5 worm cellular contexts compared by ENCODE assay signal in genomic region chrIII:4587177-4587576, ce11.
TF ChIP-seq lines count a peak whose summit lies in the region.

Gene F35G12.7 (minus strand): TSS chrIII:4587330.
Gene smc-4 (plus strand): TSS chrIII:4587501.

TF ChIP-seq in whole organism, L1 larva, 84 proteins besides CTCF, POLR2A, EP300 and RAD21 (continues in another document):
- TF ChIP-seq ceh-63 (GFP tag; optimal IDR thresholded peaks at IDR 0.05; lab: Kevin White, UChicago) (no peak), F16B12.6 (tag; optimal IDR thresholded peaks at IDR 0.05; lab: Kevin White, UChicago) (peak; percentile 95), mep-1 (tag; optimal IDR thresholded peaks at IDR 0.05; lab: Kevin White, UChicago) (peak; percentile 79), ceh-82 (tag; optimal IDR thresholded peaks at IDR 0.05; lab: Kevin White, UChicago) (peak in 2 of 3 experiments; percentile 35 to 47), hlh-4 (tag; optimal IDR thresholded peaks at IDR 0.05; lab: Kevin White, UChicago) (no peak), unc-130 (tag; optimal IDR thresholded peaks at IDR 0.05; lab: Kevin White, UChicago) (peak; percentile 71), C04F5.9 (tag; optimal IDR thresholded peaks at IDR 0.05; lab: Kevin White, UChicago) (peak; percentile 48), lsy-2 (tag; optimal IDR thresholded peaks at IDR 0.05; lab: Kevin White, UChicago) (peak; percentile 91 to 96), sox-4 (tag; optimal IDR thresholded peaks at IDR 0.05; lab: Kevin White, UChicago) (no peak), hlh-17 (GFP tag; optimal IDR thresholded peaks at IDR 0.05; lab: Kevin White, UChicago; ENCODE audit: borderline replicate concordance) (no peak), hpl-2 (GFP tag; optimal IDR thresholded peaks at IDR 0.05; lab: Kevin White, UChicago) (no peak), irx-1 (tag; optimal IDR thresholded peaks at IDR 0.05; lab: Kevin White, UChicago) (peak; percentile 46), nhr-28 (tag; optimal IDR thresholded peaks at IDR 0.05; lab: Kevin White, UChicago) (no peak), snpc-4 (tag; optimal IDR thresholded peaks at IDR 0.05; lab: Kevin White, UChicago) (peak; percentile 9), nhr-47 (tag; optimal IDR thresholded peaks at IDR 0.05; lab: Kevin White, UChicago) (peak; percentile 72), nhr-85 (tag; lab: Kevin White, UChicago) (peak; percentile 58), unc-30 (tag; optimal IDR thresholded peaks at IDR 0.05; lab: Kevin White, UChicago) (no peak), nhr-77 (tag; optimal IDR thresholded peaks at IDR 0.05; lab: Kevin White, UChicago) (no peak), skn-1 (tag; optimal IDR thresholded peaks at IDR 0.05; lab: Kevin White, UChicago) (no peak)

TF ChIP-seq in whole organism, L3 larva, 47 proteins besides CTCF, POLR2A, EP300 and RAD21:
- peak; percentile 73 for TF ChIP-seq pha-4 (tag; optimal IDR thresholded peaks at IDR 0.05; lab: Kevin White, UChicago)
- TF ChIP-seq lin-15B (tag; optimal IDR thresholded peaks at IDR 0.05; lab: Kevin White, UChicago), result peak; percentile 26
- TF ChIP-seq nhr-23 (tag; optimal IDR thresholded peaks at IDR 0.05; lab: Kevin White, UChicago), result peak; percentile 73
- no peak for TF ChIP-seq ceh-82 (tag; optimal IDR thresholded peaks at IDR 0.05; lab: Kevin White, UChicago)
- no peak for TF ChIP-seq ZK546.5 (tag; optimal IDR thresholded peaks at IDR 0.05; lab: Kevin White, UChicago)
- peak; percentile 90 for TF ChIP-seq nfya-1 (tag; optimal IDR thresholded peaks at IDR 0.05; lab: Kevin White, UChicago; ENCODE audit: insufficient read depth)
- TF ChIP-seq elt-2 (tag; optimal IDR thresholded peaks at IDR 0.05; lab: Kevin White, UChicago), result peak; percentile 25
- TF ChIP-seq ceh-28 (tag; optimal IDR thresholded peaks at IDR 0.05; lab: Kevin White, UChicago), result peak; percentile 9
- TF ChIP-seq nhr-25 (tag; optimal IDR thresholded peaks at IDR 0.05; lab: Kevin White, UChicago), result peak; percentile 32
- no peak for TF ChIP-seq R02D3.7 (tag; optimal IDR thresholded peaks at IDR 0.05; lab: Kevin White, UChicago)

TF ChIP-seq in whole organism, early embryonic, 17 proteins besides CTCF, POLR2A, EP300 and RAD21:
- 0 out of 2 replicates have a peak, but pooled peaks have one; percentile 60 for TF ChIP-seq scrt-1 (GFP tag; IDR thresholded peaks at IDR 0.05; lab: Robert Waterston, UW)
- peak; percentile 26 for TF ChIP-seq hmg-4 (GFP tag; optimal IDR thresholded peaks at IDR 0.05; lab: Kevin White, UChicago)
- peak; percentile 43; the same call in 1 of the 2 replicates for TF ChIP-seq flt-1 (GFP tag; IDR thresholded peaks at IDR 0.05; lab: Robert Waterston, UW)
- no peak for TF ChIP-seq ets-7 (tag; optimal IDR thresholded peaks at IDR 0.05; lab: Kevin White, UChicago)
- peak; percentile 40 for TF ChIP-seq F13C5.2 (tag; optimal IDR thresholded peaks at IDR 0.05; lab: Kevin White, UChicago)
- no peak for TF ChIP-seq tbx-11 (GFP tag; IDR thresholded peaks at IDR 0.05; lab: Robert Waterston, UW)

TF ChIP-seq in whole organism, midembryonic, 9 proteins besides CTCF, POLR2A, EP300 and RAD21:
- 0 out of 2 replicates have a peak, but pooled peaks have one; percentile 20 for TF ChIP-seq T22C8.4 (GFP tag; IDR thresholded peaks at IDR 0.05; lab: Robert Waterston, UW)
- no peak for TF ChIP-seq klf-2 (GFP tag; conservative IDR thresholded peaks at IDR 0.05; lab: Robert Waterston, UW)
- no peak for TF ChIP-seq tab-1 (GFP tag; IDR thresholded peaks at IDR 0.05; lab: Robert Waterston, UW)
- TF ChIP-seq ztf-23 (GFP tag; IDR thresholded peaks at IDR 0.05; lab: Robert Waterston, UW), result peak; percentile 34; the same call in 1 of the 2 replicates

TF ChIP-seq in whole organism, young adult, 124 proteins besides CTCF, POLR2A, EP300 and RAD21 (continues in another document):
- TF ChIP-seq ekl-4 (GFP tag; IDR thresholded peaks at IDR 0.05; lab: Robert Waterston, UW) (peak; percentile 66), madf-8 (GFP tag; conservative IDR thresholded peaks at IDR 0.05; lab: Robert Waterston, UW) (peak; percentile 88), dox-1 (GFP tag; IDR thresholded peaks at IDR 0.05; lab: Robert Waterston, UW) (peak; percentile 66), snpc-4 (GFP tag; optimal IDR thresholded peaks at IDR 0.05; lab: Kevin White, UChicago) (no peak), snpc-4 (tag; optimal IDR thresholded peaks at IDR 0.05; lab: Kevin White, UChicago) (peak in 2 of 4 experiments; percentile 7 to 23), sptf-2 (GFP tag; optimal IDR thresholded peaks at IDR 0.05; lab: Kevin White, UChicago) (no peak), Y79H2A.3 (GFP tag; conservative IDR thresholded peaks at IDR 0.05; lab: Robert Waterston, UW) (no peak), efl-1 (GFP tag; optimal IDR thresholded peaks at IDR 0.05; lab: Kevin White, UChicago) (peak; percentile 94), tbp1 (GFP tag; optimal IDR thresholded peaks at IDR 0.05; lab: Kevin White, UChicago) (peak; percentile 30), madf-3 (GFP tag; IDR thresholded peaks at IDR 0.05; lab: Robert Waterston, UW) (peak; percentile 82; the same call in 1 of the 2 replicates), snpc-1.1 (tag; optimal IDR thresholded peaks at IDR 0.05; lab: Kevin White, UChicago; ENCODE audit: insufficient read depth) (peak; percentile 21), rcor-1 (GFP tag; IDR thresholded peaks at IDR 0.05; lab: Robert Waterston, UW) (peak; percentile 40; the same call in 1 of the 2 replicates), pbrm-1 (GFP tag; IDR thresholded peaks at IDR 0.05; lab: Robert Waterston, UW) (peak; percentile 43; the same call in 1 of the 2 replicates), nhr-179 (tag; optimal IDR thresholded peaks at IDR 0.05; lab: Kevin White, UChicago) (no peak), ceh-27 (GFP tag; optimal IDR thresholded peaks at IDR 0.05; lab: Kevin White, UChicago) (peak; percentile 27), unc-62 (GFP tag; optimal IDR thresholded peaks at IDR 0.05; lab: Kevin White, UChicago) (no peak), die-1 (tag; optimal IDR thresholded peaks at IDR 0.05; lab: Kevin White, UChicago) (peak; percentile 24), him-1 (tag; optimal IDR thresholded peaks at IDR 0.05; lab: Kevin White, UChicago) (peak; percentile 47), madf-6 (GFP tag; IDR thresholded peaks at IDR 0.05; lab: Robert Waterston, UW) (peak; percentile 96), cebp-1 (GFP tag; IDR thresholded peaks at IDR 0.05; lab: Robert Waterston, UW) (no peak), cebp-1 (tag; optimal IDR thresholded peaks at IDR 0.05; lab: Kevin White, UChicago) (peak; percentile 26), repo-1 (tag; optimal IDR thresholded peaks at IDR 0.05; lab: Kevin White, UChicago) (no peak), F57A8.1 (GFP tag; optimal IDR thresholded peaks at IDR 0.05; lab: Kevin White, UChicago) (no peak), dpl-1 (GFP tag; optimal IDR thresholded peaks at IDR 0.05; lab: Kevin White, UChicago) (peak; percentile 87), lsy-27 (tag; optimal IDR thresholded peaks at IDR 0.05; lab: Kevin White, UChicago; ENCODE audit: borderline replicate concordance, insufficient read depth) (no peak), lag-1 (GFP tag; IDR thresholded peaks at IDR 0.05; lab: Robert Waterston, UW) (no peak), let-526 (GFP tag; IDR thresholded peaks at IDR 0.05; lab: Robert Waterston, UW) (no peak), attf-5 (GFP tag; optimal IDR thresholded peaks at IDR 0.05; lab: Kevin White, UChicago) (peak; percentile 21), lin-35 (GFP tag; optimal IDR thresholded peaks at IDR 0.05; lab: Kevin White, UChicago) (peak in 1 of 3 experiments; percentile 62), F57C9.4 (tag; optimal IDR thresholded peaks at IDR 0.05; lab: Kevin White, UChicago) (no peak), F55B11.4 (tag; optimal IDR thresholded peaks at IDR 0.05; lab: Kevin White, UChicago; ENCODE audit: borderline replicate concordance, insufficient read depth) (no peak), ceh-40 (GFP tag; IDR thresholded peaks at IDR 0.05; lab: Robert Waterston, UW) (no peak), bed-1 (GFP tag; IDR thresholded peaks at IDR 0.05; lab: Robert Waterston, UW) (no peak), hsf-1 (GFP tag; IDR thresholded peaks at IDR 0.05; lab: Robert Waterston, UW) (peak; percentile 58; the same call in 1 of the 2 replicates), ztf-25 (GFP tag; IDR thresholded peaks at IDR 0.05; lab: Robert Waterston, UW) (0 out of 2 replicates have a peak, but pooled peaks have one; percentile 28), snpc-1.3 (tag; optimal IDR thresholded peaks at IDR 0.05; lab: Kevin White, UChicago; ENCODE audit: insufficient read depth) (peak; percentile 24), lir-1 (GFP tag; conservative IDR thresholded peaks at IDR 0.05; lab: Robert Waterston, UW) (peak; percentile 54; the same call in 1 of the 2 replicates), zfh-2 (GFP tag; conservative IDR thresholded peaks at IDR 0.05; lab: Robert Waterston, UW) (no peak), ZK185.1 (tag; optimal IDR thresholded peaks at IDR 0.05; lab: Kevin White, UChicago; ENCODE audit: poor library complexity, severe bottlenecking) (no peak), snpc-3.4 (tag; optimal IDR thresholded peaks at IDR 0.05; lab: Kevin White, UChicago) (peak; percentile 76), lin-54 (GFP tag; optimal IDR thresholded peaks at IDR 0.05; lab: Kevin White, UChicago) (peak; percentile 81), F37B4.10 (GFP tag; IDR thresholded peaks at IDR 0.05; lab: Robert Waterston, UW) (0 out of 2 replicates have a peak, but pooled peaks have one; percentile 15), egrh-3 (GFP tag; IDR thresholded peaks at IDR 0.05; lab: Robert Waterston, UW) (no peak), nfyb-1 (GFP tag; IDR thresholded peaks at IDR 0.05; lab: Robert Waterston, UW) (peak; percentile 67), hmg-1.2 (GFP tag; IDR thresholded peaks at IDR 0.05; lab: Robert Waterston, UW) (peak; percentile 47; the same call in 1 of the 2 replicates), C17E4.6 (GFP tag; IDR thresholded peaks at IDR 0.05; lab: Robert Waterston, UW) (peak; percentile 51; the same call in 1 of the 2 replicates), D2030.7 (GFP tag; IDR thresholded peaks at IDR 0.05; lab: Robert Waterston, UW) (peak; percentile 76), ztf-18 (tag; optimal IDR thresholded peaks at IDR 0.05; lab: Kevin White, UChicago) (peak; percentile 19), F33H1.4 (GFP tag; IDR thresholded peaks at IDR 0.05; lab: Robert Waterston, UW) (peak; percentile 70), lsl-1 (GFP tag; optimal IDR thresholded peaks at IDR 0.05; lab: Kevin White, UChicago) (peak; percentile 69), Y53G8AR.9 (GFP tag; conservative IDR thresholded peaks at IDR 0.05; lab: Robert Waterston, UW) (peak; percentile 68; the same call in 1 of the 2 replicates), mcd-1 (GFP tag; IDR thresholded peaks at IDR 0.05; lab: Robert Waterston, UW) (peak; percentile 55; the same call in 1 of the 2 replicates)

Comparison
In these comparisons a context has a peak if more than half of its experiments do, and no peak if none do; other contexts are left out.
1. Of the 8 proteins assayed by ChIP-seq in both whole organism, young adult and whole organism, L1 larva: peak only in whole organism, young adult: none; only in whole organism, L1 larva: nhr-90 and unc-130; in both: dpl-1 and efl-1; in neither: 2; mixed calls (peak in some experiments, not most) for 2.